Worm (Caenorhabditis elegans) whole organism, midembryonic: Measurements from ENCODE around the gene cbp-2.

ENCODE experiments used
- T22C8.4 ChIP-seq: fragments of 200-800 bp; sonication (Bioruptor generic); IDR thresholded peaks from 2 replicates; pipeline ENCODE4 v1.3.6; 2022; ENCODE audit warnings: missing genetic modification characterization, missing compliant biosample characterization
- cog-1 ChIP-seq: sonication (generic microtip); optimal IDR thresholded peaks from 2 replicates; lab custom pipeline; 2016; ENCODE audit warnings: missing genetic modification characterization, missing compliant biosample characterization
- flt-1 ChIP-seq: fragments of 200-800 bp; sonication (Bioruptor generic); IDR thresholded peaks from 2 replicates; pipeline ENCODE4 v1.3.6; 2022; ENCODE audit warnings: missing genetic modification characterization, missing compliant biosample characterization
- klf-2 ChIP-seq: fragments of 200-800 bp; sonication (Bioruptor generic); conservative IDR thresholded peaks from 2 replicates; pipeline ENCODE4 v1.3.6; 2022; ENCODE audit warnings: missing genetic modification reagents, missing genetic modification characterization, missing compliant biosample characterization
- med-1 ChIP-seq: sonication (generic microtip); optimal IDR thresholded peaks from 2 replicates; lab custom pipeline; 2017; ENCODE audit warnings: missing genetic modification characterization, mild to moderate bottlenecking, missing compliant biosample characterization, antibody characterized with exemption, missing genetic modification reagents; ENCODE audit not compliant: insufficient read depth
- tab-1 ChIP-seq: fragments of 200-800 bp; sonication (Bioruptor generic); IDR thresholded peaks from 2 replicates; pipeline ENCODE4 v1.3.6; 2022; ENCODE audit warnings: missing genetic modification characterization, missing compliant biosample characterization
- ztf-23 ChIP-seq: fragments of 200-800 bp; sonication (Bioruptor generic); IDR thresholded peaks from 2 replicates; pipeline ENCODE4 v1.3.6; 2022; ENCODE audit warnings: missing genetic modification reagents, missing genetic modification characterization, missing compliant biosample characterization
- ztf-29 ChIP-seq: fragments of 200-800 bp; sonication (Bioruptor generic); IDR thresholded peaks from 2 replicates; pipeline ENCODE4 v1.3.6; 2022; ENCODE audit warnings: missing genetic modification reagents, missing genetic modification characterization, missing compliant biosample characterization

DNA sequence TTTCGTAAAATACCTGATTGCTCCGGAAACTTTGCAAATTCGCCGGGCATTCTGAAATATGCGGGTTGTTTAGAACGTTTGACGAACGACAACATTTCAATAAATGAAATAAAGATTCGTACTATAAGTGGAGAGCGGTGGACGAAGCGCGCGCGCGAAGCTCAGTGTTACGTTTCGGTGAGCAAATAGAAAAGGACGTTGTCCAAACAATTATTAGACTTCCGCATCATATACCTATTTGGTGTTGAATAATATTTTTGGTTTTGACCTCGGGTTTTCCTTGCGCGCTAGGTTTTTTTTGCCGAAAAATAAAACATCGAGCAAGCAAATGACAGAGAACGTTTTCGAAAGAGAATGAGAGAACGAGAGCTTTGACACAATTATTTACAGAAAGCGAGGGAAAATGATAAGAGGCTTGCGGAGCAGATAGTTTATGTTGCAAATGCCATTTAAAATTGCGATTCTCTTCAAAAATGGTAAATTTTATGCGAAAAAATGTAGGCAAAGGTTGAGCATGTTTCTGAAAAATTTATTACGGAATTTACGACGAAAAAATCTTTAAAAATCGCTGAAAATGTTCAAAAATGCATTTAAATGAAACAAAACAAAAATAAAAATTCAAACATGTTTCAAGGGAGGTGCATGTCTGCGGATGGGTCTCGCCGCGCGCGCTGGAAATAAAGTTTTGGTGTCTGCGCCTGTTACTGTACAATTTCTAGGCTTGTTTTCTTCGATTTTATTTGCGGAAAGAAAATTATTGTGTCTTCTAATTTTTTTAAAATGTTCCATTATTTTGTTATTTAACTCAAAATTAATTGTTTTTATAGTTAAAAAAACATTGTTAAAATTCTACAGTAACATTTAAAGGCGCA is 12.1 kb upstream of the cbp-2 start, which contains the start of the genes cyld-1 and F40F12.9:
- no peak for TF ChIP-seq ztf-23 (GFP tag; lab: Robert Waterston, UW)
- TF ChIP-seq tab-1 (GFP tag; lab: Robert Waterston, UW), result no peak
- no peak for TF ChIP-seq cog-1 (tag; lab: Kevin White, UChicago)
- no peak for TF ChIP-seq T22C8.4
- no peak for TF ChIP-seq ztf-29 (GFP tag; lab: Robert Waterston, UW)
- no peak for TF ChIP-seq med-1 (GFP tag; lab: Kevin White, UChicago)
- TF ChIP-seq klf-2 (GFP tag; lab: Robert Waterston, UW), result no peak
- no peak for TF ChIP-seq flt-1
